Fruit fly (Drosophila melanogaster) ovary, adult (tissue): Measurements from ENCODE around the gene Sytbeta.

Experiments
- CG17801 ChIP-seq: fragments of 200-800 bp; optimal IDR thresholded peaks from 2 replicates; lab custom pipeline; 2019; ENCODE audit warnings: missing biosample characterization, mild to moderate bottlenecking, missing genetic modification characterization, moderate library complexity; ENCODE audit not compliant: partially characterized antibody

Sytbeta gene

DNA sequence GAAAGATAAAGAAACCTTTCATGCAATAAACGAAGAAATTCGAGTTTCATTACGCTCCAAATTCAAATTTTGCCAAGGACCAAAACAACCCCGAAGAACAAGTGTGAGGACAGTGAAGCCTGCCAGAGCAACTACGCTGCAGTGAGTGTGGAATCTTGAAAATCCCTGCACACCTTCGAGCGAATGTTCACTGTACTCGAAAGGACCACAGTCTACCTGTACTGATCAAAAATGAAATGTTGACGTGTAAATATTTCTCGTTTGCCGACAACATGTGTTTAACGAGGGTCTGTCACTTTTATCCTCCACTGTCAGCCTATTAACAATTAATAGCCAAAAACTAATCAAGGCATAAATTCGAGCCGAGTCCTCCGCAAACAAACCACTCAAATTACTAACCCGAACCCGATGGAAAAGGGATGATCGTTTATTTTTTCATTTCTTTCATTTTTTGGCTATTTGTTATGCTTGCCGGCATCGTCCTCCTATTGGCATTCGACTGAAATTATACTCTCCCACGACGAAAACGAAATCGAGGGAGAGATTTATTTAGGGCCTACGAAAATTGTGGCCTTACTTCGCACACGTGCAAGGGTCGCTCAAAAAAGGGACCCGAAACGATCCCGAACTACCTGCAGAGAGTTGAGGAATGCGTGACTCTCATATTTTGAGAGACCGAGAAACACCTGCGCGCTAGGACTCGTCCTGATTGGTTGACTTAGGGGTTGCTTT lies 92.7 kb downstream of the Sytbeta start:
- no peak for TF ChIP-seq CG17801 (GFP tag; lab: Kevin White, UChicago)

DNA sequence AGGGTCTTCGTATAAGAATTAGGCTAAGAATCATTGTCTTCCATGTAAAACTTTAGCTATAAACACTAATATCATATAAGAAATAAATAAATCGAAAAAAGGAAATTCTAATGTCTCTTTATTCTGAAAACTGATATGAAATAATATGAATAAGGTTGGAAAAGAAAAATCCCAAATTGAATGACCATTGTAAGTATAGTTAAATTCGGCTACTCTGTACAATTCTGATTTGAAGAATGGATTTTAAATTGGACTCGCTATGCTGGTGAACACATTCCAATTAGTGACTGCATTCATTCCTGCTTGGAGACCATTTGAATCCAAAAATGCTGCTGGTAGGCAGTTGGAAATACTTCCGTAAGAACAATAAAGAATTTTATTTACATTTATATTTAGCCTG lies 94.6 kb downstream of the Sytbeta start:
- no peak for TF ChIP-seq CG17801 (GFP tag; lab: Kevin White, UChicago)

DNA sequence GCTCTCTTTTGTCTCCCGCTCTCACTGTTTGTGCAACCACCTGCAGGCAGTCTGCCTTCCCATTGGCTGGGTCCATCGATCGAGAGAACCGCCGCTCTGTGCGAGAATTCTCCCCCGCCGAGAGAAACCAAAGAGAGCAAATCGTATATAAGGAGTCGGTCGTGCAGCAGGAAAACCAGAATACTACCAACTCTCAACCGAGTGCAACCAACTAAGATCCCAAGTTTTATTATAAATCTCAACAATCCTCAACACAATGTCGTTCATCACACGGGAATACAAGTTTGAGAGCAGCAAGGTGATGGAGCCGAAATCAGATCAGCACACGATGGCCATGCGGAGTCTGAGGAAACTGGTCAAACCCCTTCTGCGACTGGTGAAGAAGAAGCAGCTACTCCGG lies 95.6 kb downstream of the Sytbeta start, which contains the start of gene Tom:
Tom (plus strand) TSS at position 174 of the 400 bp plus-strand sequence.
- TF ChIP-seq CG17801 (GFP tag; lab: Kevin White, UChicago) = no peak

DNA sequence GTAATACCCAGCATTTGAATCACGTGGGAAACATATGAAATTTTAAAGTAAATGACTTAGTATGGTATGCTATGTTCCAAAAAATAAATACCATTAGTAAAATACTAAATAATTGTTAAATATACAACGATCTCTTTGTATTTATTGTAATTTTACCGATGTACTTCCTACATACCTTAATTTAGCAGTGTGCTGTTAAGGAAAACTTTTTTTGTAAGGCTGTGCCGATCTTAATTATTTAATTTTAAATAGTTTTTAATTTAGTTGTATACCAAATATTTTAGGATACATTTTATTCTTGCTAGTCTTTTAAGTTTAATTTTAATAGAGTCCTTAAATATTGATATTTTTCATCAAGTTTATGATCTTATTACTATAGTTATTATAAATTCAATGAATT lies 96.2 kb downstream of the Sytbeta start:
- TF ChIP-seq CG17801 (GFP tag; lab: Kevin White, UChicago) = no peak

DNA sequence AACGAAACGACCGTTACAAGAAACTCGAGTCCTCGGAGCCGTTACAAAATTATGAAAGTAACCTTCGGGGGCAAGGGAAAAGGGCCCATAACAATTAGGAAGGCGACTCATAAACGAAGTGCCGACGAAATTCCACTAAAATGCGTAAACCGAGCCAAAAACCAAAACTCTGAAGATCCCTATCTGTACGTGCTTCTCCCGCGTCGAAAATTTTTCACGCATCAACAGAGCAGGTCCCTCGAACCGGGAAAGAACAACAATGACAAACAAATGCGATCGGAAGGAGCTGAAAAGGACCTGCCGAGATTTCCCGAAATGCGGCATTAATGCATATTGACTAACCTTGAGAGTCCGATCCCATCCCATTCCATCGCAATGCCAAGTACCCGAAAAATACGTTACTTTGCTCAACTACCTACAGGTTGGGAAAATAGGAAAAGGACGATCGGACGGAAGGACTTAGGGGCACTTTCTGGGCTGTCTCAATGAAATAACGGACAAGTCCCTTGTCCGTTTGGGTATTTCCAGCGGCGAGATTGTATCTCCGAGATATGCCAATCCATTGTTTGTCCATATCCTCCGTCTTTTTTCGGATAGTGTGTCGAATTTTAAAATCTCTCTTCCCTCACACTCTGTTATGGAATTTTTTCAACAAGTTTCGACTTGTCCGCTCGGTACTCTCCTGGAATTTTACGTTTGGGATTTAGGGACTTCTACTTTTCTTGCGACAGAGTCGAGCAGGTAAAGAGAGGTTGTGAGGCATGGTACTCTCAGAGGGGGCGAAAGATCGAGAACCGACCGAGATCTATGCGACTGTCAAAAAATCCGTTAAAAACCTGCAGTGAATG lies 96.9 kb downstream of the Sytbeta start:
- no peak for TF ChIP-seq CG17801 (GFP tag; lab: Kevin White, UChicago)

DNA sequence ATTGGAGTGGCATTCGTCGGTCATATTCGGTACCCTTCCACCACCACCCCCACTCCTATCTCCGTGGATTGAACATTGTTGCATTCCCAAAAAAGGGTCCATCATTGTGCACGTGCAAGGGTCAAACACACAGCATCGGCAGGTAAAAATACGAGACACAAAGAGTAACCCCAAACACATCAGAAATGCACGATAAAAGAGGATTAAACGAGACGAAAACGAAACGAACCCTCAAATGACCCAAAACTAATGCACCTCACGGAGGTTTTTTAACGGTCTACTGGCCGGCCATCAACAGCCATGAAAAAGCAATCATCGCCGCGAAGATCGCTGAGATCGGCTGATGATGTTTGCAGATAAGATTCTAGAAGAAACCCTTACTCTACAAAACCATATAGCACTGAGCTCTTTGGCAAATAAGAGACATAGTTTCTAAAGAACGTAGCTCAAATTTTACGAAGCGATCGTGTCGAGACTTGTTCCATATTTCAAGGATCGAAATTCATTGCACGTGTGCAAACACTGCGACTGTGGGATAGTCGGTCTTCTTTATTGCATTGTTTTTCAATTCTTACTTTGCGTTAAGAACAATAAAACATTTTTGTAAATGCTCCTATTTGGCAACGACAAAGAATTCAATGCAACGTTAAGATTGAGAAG lies 98.4 kb downstream of the Sytbeta start:
- no peak for TF ChIP-seq CG17801 (GFP tag; lab: Kevin White, UChicago)

DNA sequence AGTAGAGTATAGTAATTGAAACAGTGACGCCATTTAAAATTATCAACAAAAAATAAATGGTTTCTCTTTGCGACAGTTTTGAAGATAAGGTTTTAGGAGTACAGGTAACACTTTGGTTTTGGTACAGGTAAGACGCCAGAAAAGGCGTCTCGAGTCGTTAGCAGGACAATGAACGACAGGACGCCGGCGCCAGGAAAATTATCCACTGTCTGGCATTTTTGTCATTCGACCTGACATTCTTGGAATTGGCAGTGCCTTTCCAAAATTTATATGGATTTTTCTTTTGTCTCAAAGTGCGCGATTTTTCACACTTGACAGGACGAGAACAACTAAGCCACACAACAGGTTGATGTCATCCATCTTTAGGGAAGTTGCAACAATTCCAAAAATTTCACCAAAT lies 99.9 kb downstream of the Sytbeta start:
- TF ChIP-seq CG17801 (GFP tag; lab: Kevin White, UChicago) = no peak
